Worm (Caenorhabditis elegans): Measurements from ENCODE around the gene T19H5.4.

ce11 chrII:9518781-9519180 lies 31.6 kb upstream of the T19H5.4 start, which contains the start of the genes sfxn-1.1 and AH6.3:
- no peak for TF ChIP-seq ceh-16 (tag; optimal IDR thresholded peaks at IDR 0.05)
- no peak for TF ChIP-seq nhr-11 (tag; optimal IDR thresholded peaks at IDR 0.05)
- TF ChIP-seq nhr-25 (tag; optimal IDR thresholded peaks at IDR 0.05), result no peak
- no peak for TF ChIP-seq blmp-1 (tag; optimal IDR thresholded peaks at IDR 0.05; ENCODE audit: insufficient read depth)
- no peak for TF ChIP-seq ama-1 (optimal IDR thresholded peaks at IDR 0.05)
- TF ChIP-seq fos-1 (tag; optimal IDR thresholded peaks at IDR 0.05), result no peak
- TF ChIP-seq ceh-82 (tag; optimal IDR thresholded peaks at IDR 0.05), result no peak
- TF ChIP-seq unc-39 (tag; optimal IDR thresholded peaks at IDR 0.05), result no peak
- no peak for TF ChIP-seq lin-13 (GFP tag; optimal IDR thresholded peaks at IDR 0.05)
- TF ChIP-seq aly-2 (tag; optimal IDR thresholded peaks at IDR 0.05), result no peak
- no peak for TF ChIP-seq alr-1 (tag; optimal IDR thresholded peaks at IDR 0.05)
